Fruit fly (Drosophila melanogaster): ENCODE measurements around the gene CG14210.

CG14210 gene

dm6 chrX:19615990-19616663 is at the start of gene CG14210 (continued):
- TF ChIP-seq sug (tag; optimal IDR thresholded peaks at IDR 0.05) (peak; percentile 25), al (GFP tag; IDR thresholded peaks at IDR 0.05) (no peak), pros (GFP tag; optimal IDR thresholded peaks at IDR 0.05) (no peak), Lhr (GFP tag; optimal IDR thresholded peaks at IDR 0.05) (no peak), org-1 (GFP tag; optimal IDR thresholded peaks at IDR 0.05) (no peak), CG1024 (GFP tag; IDR thresholded peaks at IDR 0.05) (no peak), CG14860 (GFP tag; IDR thresholded peaks at IDR 0.05; ENCODE audit: partially characterized antibody) (peak; percentile 52; the same call in 2 of the 3 replicates), HLHmδ (GFP tag; optimal IDR thresholded peaks at IDR 0.05) (no peak), fd64A (GFP tag; optimal IDR thresholded peaks at IDR 0.05) (no peak), CG13624 (GFP tag; optimal IDR thresholded peaks at IDR 0.05) (no peak), CG11093 (GFP tag; IDR thresholded peaks at IDR 0.05) (no peak)

dm6 chrX:19573687-19574086 is 42.3 kb upstream of the CG14210 start:
- TF ChIP-seq Vsx1 (GFP tag; optimal IDR thresholded peaks at IDR 0.05) (no peak), CG17912 (GFP tag; optimal IDR thresholded peaks at IDR 0.05) (no peak), CG6254 (GFP tag; optimal IDR thresholded peaks at IDR 0.05) (peak; percentile 73)

- no peak for TF ChIP-seq CG11093 (GFP tag; IDR thresholded peaks at IDR 0.05)
- no peak for TF ChIP-seq Gug (GFP tag; IDR thresholded peaks at IDR 0.05)
- 0 out of 3 replicates have a peak, but pooled peaks have one; percentile 9 for TF ChIP-seq so (GFP tag; IDR thresholded peaks at IDR 0.05)
- no peak for TF ChIP-seq CG1602 (GFP tag; optimal IDR thresholded peaks at IDR 0.05)
- TF ChIP-seq grn (GFP tag; optimal IDR thresholded peaks at IDR 0.05), result no peak
- TF ChIP-seq PHDP (tag; optimal IDR thresholded peaks at IDR 0.05), result no peak
- TF ChIP-seq CG12155 (GFP tag; optimal IDR thresholded peaks at IDR 0.05), result no peak
- peak; percentile 23; the same call in 1 of the 2 replicates for TF ChIP-seq MBD-R2 (GFP tag; IDR thresholded peaks at IDR 0.05)
- no peak for TF ChIP-seq klu (GFP tag; IDR thresholded peaks at IDR 0.05)
- TF ChIP-seq CG10274 (GFP tag; optimal IDR thresholded peaks at IDR 0.05), result peak; percentile 69
- no peak for TF ChIP-seq gsb (GFP tag; IDR thresholded peaks at IDR 0.05)
- no peak for TF ChIP-seq sc (optimal IDR thresholded peaks at IDR 0.05)
- no peak for TF ChIP-seq sc (GFP tag; optimal IDR thresholded peaks at IDR 0.05)
- TF ChIP-seq D19A (tag; optimal IDR thresholded peaks at IDR 0.05), result peak; percentile 54
- TF ChIP-seq bigmax (GFP tag; optimal IDR thresholded peaks at IDR 0.05), result no peak
- no peak for TF ChIP-seq CG11696 (GFP tag; IDR thresholded peaks at IDR 0.05)
- TF ChIP-seq Med (GFP tag), result peak; percentile 42
- TF ChIP-seq NK7.1 (GFP tag; optimal IDR thresholded peaks at IDR 0.05), result no peak
- TF ChIP-seq CG13296 (GFP tag; optimal IDR thresholded peaks at IDR 0.05), result no peak
- no peak for TF ChIP-seq CG7372 (GFP tag; IDR thresholded peaks at IDR 0.05)
- TF ChIP-seq lmd (GFP tag; IDR thresholded peaks at IDR 0.05), result no peak
- no peak for TF ChIP-seq Tbp (GFP tag; optimal IDR thresholded peaks at IDR 0.05)
- no peak for TF ChIP-seq Dek (tag; optimal IDR thresholded peaks at IDR 0.05)
- TF ChIP-seq CG15696 (tag; optimal IDR thresholded peaks at IDR 0.05), result no peak
- TF ChIP-seq pho (GFP tag; optimal IDR thresholded peaks at IDR 0.05), result no peak
- no peak for TF ChIP-seq CG17568 (GFP tag; optimal IDR thresholded peaks at IDR 0.05)
- no peak for TF ChIP-seq NC2β (GFP tag; optimal IDR thresholded peaks at IDR 0.05)
- TF ChIP-seq org-1 (GFP tag; optimal IDR thresholded peaks at IDR 0.05), result no peak
- TF ChIP-seq CG7556 (GFP tag; optimal IDR thresholded peaks at IDR 0.05), result no peak
- no peak for TF ChIP-seq CG18599 (GFP tag; optimal IDR thresholded peaks at IDR 0.05)
- no peak for TF ChIP-seq Hr78 (GFP tag; optimal IDR thresholded peaks at IDR 0.05)
- TF ChIP-seq D19B (GFP tag; optimal IDR thresholded peaks at IDR 0.05), result peak; percentile 52
- no peak for TF ChIP-seq cad (GFP tag; optimal IDR thresholded peaks at IDR 0.05)
- TF ChIP-seq Neu2 (GFP tag; optimal IDR thresholded peaks at IDR 0.05; ENCODE audit: borderline replicate concordance), result no peak
Observed at dm6 chrX:19577940-19578632, 37.9 kb upstream of the CG14210 start.

Measured in whole organism, embryonic.